Worm (Caenorhabditis elegans) whole organism, L2 larva: Measurements from ENCODE around the gene C28C12.11.

ENCODE experiments used
- C34F6.9 ChIP-seq: fragments of 150-350 bp; optimal IDR thresholded peaks from 2 replicates; lab custom pipeline; 2014; ENCODE audit warnings: missing biosample characterization, missing genetic modification characterization
- F13H6.1 ChIP-seq: sonication (generic microtip); optimal IDR thresholded peaks from 2 replicates; lab custom pipeline; 2016; ENCODE audit warnings: missing genetic modification characterization, missing compliant biosample characterization
- ama-1 ChIP-seq: fragments of 150-350 bp; optimal IDR thresholded peaks from 2 replicates; lab custom pipeline; 2018; ENCODE audit warnings: inconsistent platforms
- blmp-1 ChIP-seq: sonication (generic microtip); optimal IDR thresholded peaks from 2 replicates; lab custom pipeline; 2017; ENCODE audit warnings: missing genetic modification characterization, mild to moderate bottlenecking, missing compliant biosample characterization, antibody characterized with exemption, moderate library complexity; ENCODE audit not compliant: insufficient read depth
- fos-1 ChIP-seq: fragments of 150-350 bp; optimal IDR thresholded peaks from 2 replicates; lab custom pipeline; 2014; ENCODE audit warnings: missing biosample characterization, missing genetic modification characterization
- lin-13 ChIP-seq: fragments of 150-350 bp; optimal IDR thresholded peaks from 2 replicates; lab custom pipeline; 2014; ENCODE audit warnings: missing biosample characterization, missing genetic modification reagents, missing genetic modification characterization
- lsy-2 ChIP-seq, 2 experiments: fragments of 150-350 bp in 1 of 2; sonication (generic microtip) in 1 of 2; optimal IDR thresholded peaks; 2 replicates each; lab custom pipeline; 2014 to 2017; ENCODE audit warnings: missing biosample characterization in 2 of 2, missing genetic modification characterization in 2 of 2
- nhr-11 ChIP-seq: fragments of 150-350 bp; optimal IDR thresholded peaks from 2 replicates; lab custom pipeline; 2014; ENCODE audit warnings: missing biosample characterization, missing genetic modification characterization
- nhr-12 ChIP-seq: fragments of 150-350 bp; optimal IDR thresholded peaks from 2 replicates; lab custom pipeline; 2014; ENCODE audit warnings: missing biosample characterization, missing genetic modification characterization
- nhr-77 ChIP-seq: fragments of 150-350 bp; optimal IDR thresholded peaks from 2 replicates; lab custom pipeline; 2014; ENCODE audit warnings: missing biosample characterization, missing genetic modification characterization
- snpc-4 ChIP-seq: fragments of 150-350 bp; optimal IDR thresholded peaks from 2 replicates; lab custom pipeline; 2014; ENCODE audit warnings: missing biosample characterization, missing genetic modification characterization

- TF ChIP-seq fos-1 (tag; lab: Kevin White, UChicago) (peak; percentile 78), F13H6.1 (tag; lab: Kevin White, UChicago) (no peak), blmp-1 (no peak), nhr-11 (tag; lab: Kevin White, UChicago) (no peak), nhr-77 (tag; lab: Kevin White, UChicago) (no peak), C34F6.9 (tag; lab: Kevin White, UChicago) (no peak), lin-13 (no peak), snpc-4 (tag; lab: Kevin White, UChicago) (no peak), nhr-12 (tag; lab: Kevin White, UChicago) (no peak), lsy-2 (tag; optimal IDR thresholded peaks at IDR 0.05; lab: Kevin White, UChicago) (no peak), ama-1 (lab: Kevin White, UChicago) (no peak)
Measured at ce11 chrIV:8481308-8481707, 7.5 kb downstream of the C28C12.11 start, which contains the start of gene spp-8.
